Fruit fly (Drosophila melanogaster) whole organism, embryonic: Measurements from ENCODE around the gene Bub1.

ENCODE experiments used
- Ada2b ChIP-seq: fragments of 200-800 bp; sonication (Bioruptor generic); IDR thresholded peaks from 2 replicates; pipeline ENCODE4 v1.3.6; 2022; ENCODE audit warnings: missing biosample characterization, missing genetic modification characterization
- Antp ChIP-seq: fragments of 200-800 bp; sonication (Bioruptor generic); optimal IDR thresholded peaks from 3 replicates; lab custom pipeline; 2016; ENCODE audit warnings: missing biosample characterization, missing genetic modification characterization
- CG11085 ChIP-seq: fragments of 200-800 bp; sonication (Bioruptor generic); IDR thresholded peaks from 2 replicates; pipeline ENCODE4 v1.3.6; 2022; ENCODE audit warnings: missing biosample characterization, missing genetic modification characterization
- CG12155 ChIP-seq: fragments of 200-800 bp; sonication (Bioruptor generic); optimal IDR thresholded peaks from 3 replicates; lab custom pipeline; 2016; ENCODE audit warnings: missing biosample characterization, missing genetic modification characterization
- CG12219 ChIP-seq: fragments of 200-800 bp; sonication (Bioruptor generic); optimal IDR thresholded peaks from 3 replicates; lab custom pipeline; 2018; ENCODE audit warnings: missing biosample characterization, mild to moderate bottlenecking, missing genetic modification characterization
- CG16815 ChIP-seq: fragments of 200-800 bp; sonication (Bioruptor generic); optimal IDR thresholded peaks from 3 replicates; lab custom pipeline; 2017; ENCODE audit warnings: missing biosample characterization, mild to moderate bottlenecking, missing genetic modification characterization
- CG17186 ChIP-seq: fragments of 200-800 bp; sonication (Bioruptor generic); optimal IDR thresholded peaks from 3 replicates; lab custom pipeline; 2017; ENCODE audit warnings: missing biosample characterization, missing genetic modification reagents, missing genetic modification characterization
- CG18764 ChIP-seq: fragments of 200-800 bp; sonication (Bioruptor generic); optimal IDR thresholded peaks from 3 replicates; lab custom pipeline; 2016; ENCODE audit warnings: missing biosample characterization, missing genetic modification characterization
- CG30431 ChIP-seq: fragments of 200-800 bp; sonication (Bioruptor generic); optimal IDR thresholded peaks from 2 replicates; lab custom pipeline; 2017; ENCODE audit warnings: missing biosample characterization, missing genetic modification characterization
- CG3065 ChIP-seq: fragments of 200-800 bp; sonication (Bioruptor generic); optimal IDR thresholded peaks from 2 replicates; lab custom pipeline; 2016; ENCODE audit warnings: missing biosample characterization, missing genetic modification characterization
- CG32767 ChIP-seq: fragments of 200-800 bp; sonication (Bioruptor generic); IDR thresholded peaks from 2 replicates; pipeline ENCODE4 v1.3.6; 2022; ENCODE audit warnings: missing biosample characterization, missing genetic modification characterization
- CG7357 ChIP-seq: fragments of 200-800 bp; sonication (Bioruptor generic); IDR thresholded peaks from 3 replicates; pipeline ENCODE4 v1.3.6; 2022; ENCODE audit warnings: missing biosample characterization, missing genetic modification characterization
- CG7556 ChIP-seq: fragments of 200-800 bp; sonication (Bioruptor generic); optimal IDR thresholded peaks from 2 replicates; lab custom pipeline; 2017; ENCODE audit warnings: missing biosample characterization, mild to moderate bottlenecking, missing genetic modification characterization
- CG7745 ChIP-seq: fragments of 200-800 bp; sonication (Bioruptor generic); optimal IDR thresholded peaks from 2 replicates; lab custom pipeline; 2018; ENCODE audit warnings: missing biosample characterization, mild to moderate bottlenecking, missing genetic modification characterization, moderate library complexity
- CG8281 ChIP-seq: fragments of 200-800 bp; sonication (Bioruptor generic); optimal IDR thresholded peaks from 2 replicates; lab custom pipeline; 2018; ENCODE audit warnings: missing biosample characterization, mild to moderate bottlenecking, missing genetic modification characterization, moderate library complexity
- CG9609 ChIP-seq: fragments of 200-800 bp; sonication (Bioruptor generic); optimal IDR thresholded peaks from 3 replicates; lab custom pipeline; 2016; ENCODE audit warnings: missing biosample characterization, missing genetic modification characterization
- CG9797 ChIP-seq: fragments of 200-800 bp; sonication (Bioruptor generic); optimal IDR thresholded peaks from 3 replicates; lab custom pipeline; 2018; ENCODE audit warnings: missing biosample characterization, mild to moderate bottlenecking, missing genetic modification characterization
- Camta ChIP-seq: fragments of 200-800 bp; sonication (Bioruptor generic); optimal IDR thresholded peaks from 2 replicates; lab custom pipeline; 2016; ENCODE audit warnings: missing biosample characterization, missing genetic modification characterization
- CrebB ChIP-seq: fragments of 200-800 bp; sonication (Bioruptor generic); optimal IDR thresholded peaks from 3 replicates; lab custom pipeline; 2018; ENCODE audit warnings: missing biosample characterization, mild to moderate bottlenecking, missing genetic modification characterization
- Dfd ChIP-seq, 2 experiments: fragments of >200 bp; optimal IDR thresholded peaks; 2 replicates each; lab custom pipeline; 2017; ENCODE audit warnings: missing biosample characterization in 2 of 2, missing genetic modification characterization in 2 of 2
- Ets97D ChIP-seq: fragments of 200-800 bp; sonication (Bioruptor generic); optimal IDR thresholded peaks from 3 replicates; lab custom pipeline; 2016; ENCODE audit warnings: missing biosample characterization, missing genetic modification characterization
- Hand ChIP-seq: fragments of 200-800 bp; sonication (Bioruptor generic); optimal IDR thresholded peaks from 2 replicates; lab custom pipeline; 2017; ENCODE audit warnings: mild to moderate bottlenecking, missing biosample characterization, missing genetic modification reagents, missing genetic modification characterization
- Mrtf ChIP-seq: fragments of 200-800 bp; sonication (Bioruptor generic); IDR thresholded peaks from 3 replicates; pipeline ENCODE4 v1.3.6; 2022; ENCODE audit warnings: missing biosample characterization, missing genetic modification characterization
- NK7.1 ChIP-seq: fragments of 200-800 bp; sonication (Bioruptor generic); optimal IDR thresholded peaks from 3 replicates; lab custom pipeline; 2016; ENCODE audit warnings: missing biosample characterization, missing genetic modification characterization
- Nf-YC ChIP-seq: fragments of 200-800 bp; optimal IDR thresholded peaks from 3 replicates; lab custom pipeline; 2019; ENCODE audit warnings: missing biosample characterization, mild to moderate bottlenecking, missing genetic modification characterization, moderate library complexity
- Oaz ChIP-seq: fragments of 200-800 bp; sonication (Bioruptor generic); IDR thresholded peaks from 2 replicates; pipeline ENCODE4 v1.3.6; 2022; ENCODE audit warnings: missing biosample characterization, missing genetic modification characterization
- Scr ChIP-seq: fragments of 200-800 bp; sonication (Bioruptor generic); IDR thresholded peaks from 2 replicates; pipeline ENCODE4 v1.3.6; 2022; ENCODE audit warnings: missing biosample characterization, missing genetic modification characterization; ENCODE audit not compliant: partially characterized antibody
- Side ChIP-seq: fragments of 200-800 bp; sonication (Bioruptor generic); optimal IDR thresholded peaks from 2 replicates; lab custom pipeline; 2016; ENCODE audit warnings: missing biosample characterization, missing genetic modification characterization
- Xrp1 ChIP-seq: fragments of 200-800 bp; sonication (Bioruptor generic); IDR thresholded peaks from 2 replicates; pipeline ENCODE4 v1.3.6; 2022; ENCODE audit warnings: missing biosample characterization, missing genetic modification characterization
- ab ChIP-seq: fragments of 200-800 bp; sonication (Bioruptor generic); optimal IDR thresholded peaks from 2 replicates; lab custom pipeline; 2016; ENCODE audit warnings: missing biosample characterization, missing genetic modification characterization
- cg ChIP-seq: fragments of 200-800 bp; sonication (Bioruptor generic); optimal IDR thresholded peaks from 3 replicates; lab custom pipeline; 2019; ENCODE audit warnings: missing biosample characterization, mild to moderate bottlenecking, missing genetic modification characterization, moderate library complexity
- ems ChIP-seq: fragments of 200-800 bp; sonication (Bioruptor generic); optimal IDR thresholded peaks from 3 replicates; lab custom pipeline; 2016; ENCODE audit warnings: missing biosample characterization, missing genetic modification characterization
- eve ChIP-seq, 2 experiments: fragments of >200 bp; optimal IDR thresholded peaks; 2 replicates each; lab custom pipeline; 2017; ENCODE audit warnings: missing biosample characterization in 2 of 2, missing genetic modification characterization in 2 of 2
- ham ChIP-seq: fragments of 200-800 bp; sonication (Bioruptor generic); IDR thresholded peaks from 2 replicates; pipeline ENCODE4 v1.3.6; 2022; ENCODE audit warnings: missing biosample characterization, missing genetic modification characterization
- jigr1 ChIP-seq: fragments of 200-800 bp; sonication (Bioruptor generic); IDR thresholded peaks from 3 replicates; pipeline ENCODE4 v1.3.6; 2022; ENCODE audit warnings: missing biosample characterization, missing genetic modification characterization
- lilli ChIP-seq: fragments of 200-800 bp; sonication (Bioruptor generic); optimal IDR thresholded peaks from 3 replicates; lab custom pipeline; 2016; ENCODE audit warnings: missing biosample characterization, missing genetic modification characterization
- maf-S ChIP-seq: fragments of 200-800 bp; sonication (Bioruptor generic); optimal IDR thresholded peaks from 2 replicates; lab custom pipeline; 2016; ENCODE audit warnings: missing biosample characterization, missing genetic modification characterization
- nmo ChIP-seq: fragments of 200-800 bp; sonication (Bioruptor generic); optimal IDR thresholded peaks from 2 replicates; lab custom pipeline; 2018; ENCODE audit warnings: missing biosample characterization, mild to moderate bottlenecking, missing genetic modification characterization, moderate library complexity
- pros ChIP-seq: fragments of 200-800 bp; sonication (Bioruptor generic); optimal IDR thresholded peaks from 3 replicates; lab custom pipeline; 2019; ENCODE audit warnings: missing biosample characterization, mild to moderate bottlenecking, missing genetic modification characterization, moderate library complexity
- row ChIP-seq: fragments of 200-800 bp; sonication (Bioruptor generic); IDR thresholded peaks from 3 replicates; pipeline ENCODE4 v1.3.6; 2022; ENCODE audit warnings: missing biosample characterization, missing genetic modification characterization
- sima ChIP-seq: fragments of 200-800 bp; sonication (Bioruptor generic); optimal IDR thresholded peaks from 2 replicates; lab custom pipeline; 2016; ENCODE audit warnings: missing biosample characterization, missing genetic modification characterization
- slou ChIP-seq: fragments of 200-800 bp; sonication (Bioruptor generic); optimal IDR thresholded peaks from 3 replicates; lab custom pipeline; 2016; ENCODE audit warnings: missing biosample characterization, missing genetic modification characterization
- sug ChIP-seq: fragments of 200-800 bp; optimal IDR thresholded peaks from 2 replicates; lab custom pipeline; 2019; ENCODE audit warnings: missing biosample characterization, mild to moderate bottlenecking, missing genetic modification characterization, moderate library complexity
- tap ChIP-seq: fragments of 200-800 bp; optimal IDR thresholded peaks from 3 replicates; lab custom pipeline; 2019; ENCODE audit warnings: missing biosample characterization, mild to moderate bottlenecking, missing genetic modification characterization, moderate library complexity
- ttk ChIP-seq: fragments of 200-800 bp; sonication (Bioruptor generic); IDR thresholded peaks from 2 replicates; pipeline ENCODE4 v2.1.2; 2022; ENCODE audit warnings: missing biosample characterization, missing genetic modification characterization
- wdn ChIP-seq: fragments of 200-800 bp; sonication (Bioruptor generic); IDR thresholded peaks from 2 replicates; pipeline ENCODE4 v1.3.6; 2022; ENCODE audit warnings: missing biosample characterization, missing genetic modification characterization
- wek ChIP-seq: fragments of 200-800 bp; sonication (Bioruptor generic); optimal IDR thresholded peaks from 3 replicates; lab custom pipeline; 2018; ENCODE audit warnings: missing biosample characterization, mild to moderate bottlenecking, missing genetic modification characterization, moderate library complexity
- wor ChIP-seq: fragments of 200-800 bp; sonication (Bioruptor generic); IDR thresholded peaks from 2 replicates; pipeline ENCODE4 v1.3.6; 2022; ENCODE audit warnings: missing biosample characterization, missing genetic modification characterization

Gene Bub1

DNA sequence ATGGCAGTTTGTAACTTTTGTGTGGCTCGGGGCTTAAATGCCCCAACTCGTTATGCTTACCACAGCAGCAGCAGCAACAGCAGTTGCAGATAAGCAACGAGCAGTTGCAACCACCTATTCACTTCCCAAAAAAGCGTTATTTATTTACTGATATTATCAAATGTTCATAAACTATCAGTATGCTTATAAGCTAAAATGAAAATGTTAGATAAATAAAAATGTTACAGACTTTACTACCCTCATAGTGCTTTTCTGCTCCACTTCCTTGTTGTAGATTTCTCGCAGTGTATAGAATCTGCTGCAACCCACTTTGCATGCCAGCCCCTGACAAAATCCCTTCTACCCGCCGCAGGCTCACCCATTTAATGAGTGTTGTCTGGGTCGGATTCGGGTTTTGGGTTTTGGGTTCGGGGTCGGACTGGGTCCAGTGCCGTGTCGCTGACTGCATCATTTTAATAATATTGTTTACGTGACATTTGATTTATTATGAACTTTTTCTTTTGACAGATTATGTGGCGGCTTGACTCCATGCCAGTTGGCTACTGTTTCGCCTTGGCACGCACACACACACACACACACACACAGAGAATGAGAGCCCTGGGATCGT is 24.5 kb upstream of the Bub1 start (continued):
- TF ChIP-seq Mrtf (GFP tag; lab: Robert Waterston, UW), result no peak
- TF ChIP-seq CG16815 (GFP tag; lab: Kevin White, UChicago), result no peak
- no peak for TF ChIP-seq Camta (GFP tag; lab: Kevin White, UChicago)
- TF ChIP-seq wor, result no peak
- TF ChIP-seq CG30431, result peak; percentile 8
- no peak for TF ChIP-seq CG3065

DNA sequence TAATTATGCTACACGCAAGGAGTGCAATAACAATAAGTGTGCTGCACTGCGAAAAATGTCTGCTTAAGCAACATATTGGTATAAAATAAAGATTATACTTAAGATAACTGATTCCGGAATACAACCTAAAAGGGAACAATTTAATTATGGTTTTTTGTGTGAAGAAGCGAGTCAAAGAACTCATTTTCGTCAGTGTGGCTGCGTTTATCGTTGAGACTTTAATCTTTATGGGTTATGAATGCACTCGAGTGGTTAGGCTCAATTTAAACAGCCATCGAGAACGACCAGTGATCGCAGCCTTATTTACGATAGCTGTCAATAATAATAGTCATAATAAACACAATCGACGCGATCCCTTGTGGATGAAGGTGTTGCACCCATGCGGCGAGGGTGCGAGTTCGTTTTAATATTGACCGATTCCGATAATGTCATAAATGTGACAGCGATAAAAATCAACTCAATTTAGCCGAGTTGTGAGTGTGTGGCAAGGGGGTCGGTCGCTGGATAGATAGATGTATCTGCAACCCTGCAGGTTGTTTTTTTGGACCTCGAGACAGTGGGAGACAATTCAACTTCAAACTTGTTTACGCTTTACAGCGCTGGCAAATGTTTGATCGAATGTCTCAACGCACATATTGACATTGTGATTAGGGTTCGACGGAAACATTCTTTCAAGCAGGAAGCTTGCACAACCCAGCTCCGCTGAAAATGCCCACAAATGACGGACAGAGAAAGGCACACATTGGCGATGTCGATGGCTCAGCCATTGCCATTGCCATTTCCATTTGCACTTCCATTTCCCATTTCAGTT is 22.4 kb upstream of the Bub1 start:
- no peak for TF ChIP-seq Nf-YC
- peak; percentile 33 for TF ChIP-seq CG3065
- TF ChIP-seq CG32767, result peak; percentile 22; the same call in 1 of the 2 replicates
- no peak for TF ChIP-seq CG12155 (GFP tag; lab: Kevin White, UChicago)
- TF ChIP-seq ab (GFP tag; lab: Kevin White, UChicago), result peak; percentile 9
- TF ChIP-seq maf-S (GFP tag; lab: Kevin White, UChicago), result no peak
- TF ChIP-seq CG7357 (GFP tag; lab: Robert Waterston, UW), result 0 out of 3 replicates have a peak, but pooled peaks have one; percentile 15
- TF ChIP-seq ham, result no peak
- TF ChIP-seq Oaz (GFP tag; lab: Robert Waterston, UW), result no peak
- no peak for TF ChIP-seq wdn (GFP tag; lab: Robert Waterston, UW)
- peak; percentile 56 for TF ChIP-seq CG18764 (GFP tag; lab: Kevin White, UChicago)
- no peak for TF ChIP-seq Scr (GFP tag; lab: Robert Waterston, UW)
- TF ChIP-seq CG12219 (GFP tag; lab: Kevin White, UChicago), result peak; percentile 46
- TF ChIP-seq Xrp1 (GFP tag; lab: Robert Waterston, UW), result peak; percentile 85
- TF ChIP-seq CG9797, result peak; percentile 32
- TF ChIP-seq CG8281 (tag; lab: Kevin White, UChicago), result peak; percentile 39
- no peak for TF ChIP-seq sima (GFP tag; lab: Kevin White, UChicago)
- no peak for TF ChIP-seq NK7.1
- no peak for TF ChIP-seq Mrtf (GFP tag; lab: Robert Waterston, UW)
- TF ChIP-seq nmo, result peak; percentile 37
- peak; percentile 5 for TF ChIP-seq ems
- 0 out of 2 replicates have a peak, but pooled peaks have one; percentile 11 for TF ChIP-seq ttk (GFP tag; lab: Robert Waterston, UW)
- TF ChIP-seq wek, result peak; percentile 59
- TF ChIP-seq CrebB (tag; lab: Kevin White, UChicago), result peak; percentile 33
- TF ChIP-seq jigr1 (GFP tag; lab: Robert Waterston, UW), result no peak
- TF ChIP-seq Dfd (GFP tag; optimal IDR thresholded peaks at IDR 0.05; lab: Kevin White, UChicago), result no peak
- peak; percentile 68 for TF ChIP-seq row (GFP tag; lab: Robert Waterston, UW)
- TF ChIP-seq CG7556 (GFP tag; lab: Kevin White, UChicago), result peak; percentile 45
- TF ChIP-seq Side (GFP tag; lab: Kevin White, UChicago), result peak; percentile 60
- no peak for TF ChIP-seq Antp (GFP tag; lab: Kevin White, UChicago)
- peak; percentile 6 for TF ChIP-seq cg (GFP tag; lab: Kevin White, UChicago)
- peak in 1 of 2 experiments; percentile 81 for TF ChIP-seq eve (GFP tag; optimal IDR thresholded peaks at IDR 0.05; lab: Kevin White, UChicago)
- no peak for TF ChIP-seq CG9609 (GFP tag; lab: Kevin White, UChicago)
- peak; percentile 36 for TF ChIP-seq CG17186 (GFP tag; lab: Kevin White, UChicago)
- TF ChIP-seq Ets97D (GFP tag; lab: Kevin White, UChicago), result no peak
- peak; percentile 23 for TF ChIP-seq pros (GFP tag; lab: Kevin White, UChicago)
- TF ChIP-seq CG11085 (GFP tag; lab: Robert Waterston, UW), result no peak
- TF ChIP-seq sug, result peak; percentile 67
- no peak for TF ChIP-seq slou (GFP tag; lab: Kevin White, UChicago)
- peak; percentile 21; the same call in 1 of the 2 replicates for TF ChIP-seq Ada2b (GFP tag; lab: Robert Waterston, UW)
- peak; percentile 85 for TF ChIP-seq CG7745
- peak; percentile 23 for TF ChIP-seq tap (tag; lab: Kevin White, UChicago)
- TF ChIP-seq Hand (GFP tag; lab: Kevin White, UChicago), result no peak
- TF ChIP-seq lilli, result peak; percentile 32
